Worm (Caenorhabditis elegans): ENCODE measurements around the gene T11G6.5.

The T11G6.5 gene

DNA sequence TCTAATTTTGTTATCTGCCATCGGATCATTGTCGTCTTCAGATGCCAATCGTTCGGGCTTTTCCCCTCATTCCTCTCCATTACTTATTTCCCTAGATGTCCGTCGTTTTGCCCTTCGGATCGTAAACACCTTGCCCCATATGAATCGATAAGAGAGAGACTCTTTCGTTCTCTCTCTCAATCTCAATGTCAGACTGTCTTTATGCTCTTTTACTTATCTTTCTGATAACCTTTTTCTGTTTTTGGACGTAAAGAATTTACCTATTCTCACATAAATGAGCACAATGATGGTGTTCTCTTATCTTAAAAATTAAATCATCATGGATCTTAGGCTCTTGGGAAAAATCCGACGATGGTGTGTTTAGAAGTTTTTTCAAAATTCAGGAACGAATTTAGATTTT, 45.8 kb downstream of the T11G6.5 start:
- TF ChIP-seq jun-1 (tag; optimal IDR thresholded peaks at IDR 0.05) (no peak), nhr-10 (tag; optimal IDR thresholded peaks at IDR 0.05) (no peak), mdt-29 (GFP tag; IDR thresholded peaks at IDR 0.05) (no peak), T20F7.1 (GFP tag; optimal IDR thresholded peaks at IDR 0.05) (no peak), arid-1 (GFP tag; conservative IDR thresholded peaks at IDR 0.05) (no peak), nhr-41 (GFP tag; IDR thresholded peaks at IDR 0.05) (no peak), aha-1 (tag) (peak; percentile 89), Y75B8A.6 (GFP tag; IDR thresholded peaks at IDR 0.05) (no peak), saeg-2 (GFP tag; IDR thresholded peaks at IDR 0.05) (no peak), lin-15B (tag; optimal IDR thresholded peaks at IDR 0.05) (no peak), daf-12 (tag; optimal IDR thresholded peaks at IDR 0.05) (no peak), F10B5.3 (tag; optimal IDR thresholded peaks at IDR 0.05) (no peak), cey-2 (tag; optimal IDR thresholded peaks at IDR 0.05; ENCODE audit: borderline replicate concordance, insufficient read depth) (no peak), mep-1 (tag; optimal IDR thresholded peaks at IDR 0.05) (no peak), dmd-6 (GFP tag; IDR thresholded peaks at IDR 0.05) (peak; percentile 43), madf-9 (GFP tag; conservative IDR thresholded peaks at IDR 0.05) (no peak), gei-8 (GFP tag; optimal IDR thresholded peaks at IDR 0.05) (no peak), rbr-2 (tag; optimal IDR thresholded peaks at IDR 0.05) (no peak), nhr-6 (tag; optimal IDR thresholded peaks at IDR 0.05) (no peak), R02D3.7 (tag; optimal IDR thresholded peaks at IDR 0.05) (no peak), daf-16 (GFP tag; optimal IDR thresholded peaks at IDR 0.05) (no peak), daf-16 (tag; optimal IDR thresholded peaks at IDR 0.05) (peak; percentile 95), php-3 (GFP tag; IDR thresholded peaks at IDR 0.05) (no peak), pqm-1 (tag; optimal IDR thresholded peaks at IDR 0.05) (peak; percentile 21), madf-5 (GFP tag; IDR thresholded peaks at IDR 0.05) (no peak), zip-11 (GFP tag; IDR thresholded peaks at IDR 0.05) (no peak), egl-27 (tag; optimal IDR thresholded peaks at IDR 0.05) (no peak), mes-2 (tag; optimal IDR thresholded peaks at IDR 0.05; ENCODE audit: poor library complexity, severe bottlenecking) (no peak), lsy-2 (tag; optimal IDR thresholded peaks at IDR 0.05) (no peak), lir-3 (tag; optimal IDR thresholded peaks at IDR 0.05) (no peak), hlh-11 (tag; optimal IDR thresholded peaks at IDR 0.05) (peak; percentile 45), ceh-62 (tag; optimal IDR thresholded peaks at IDR 0.05) (no peak), dve-1 (tag; optimal IDR thresholded peaks at IDR 0.05; ENCODE audit: insufficient read depth) (peak; percentile 83), lin-39 (tag; optimal IDR thresholded peaks at IDR 0.05) (no peak), nhr-77 (tag; optimal IDR thresholded peaks at IDR 0.05) (no peak), nhr-28 (tag; optimal IDR thresholded peaks at IDR 0.05) (peak; percentile 48), nhr-48 (tag; optimal IDR thresholded peaks at IDR 0.05) (peak; percentile 10)

DNA sequence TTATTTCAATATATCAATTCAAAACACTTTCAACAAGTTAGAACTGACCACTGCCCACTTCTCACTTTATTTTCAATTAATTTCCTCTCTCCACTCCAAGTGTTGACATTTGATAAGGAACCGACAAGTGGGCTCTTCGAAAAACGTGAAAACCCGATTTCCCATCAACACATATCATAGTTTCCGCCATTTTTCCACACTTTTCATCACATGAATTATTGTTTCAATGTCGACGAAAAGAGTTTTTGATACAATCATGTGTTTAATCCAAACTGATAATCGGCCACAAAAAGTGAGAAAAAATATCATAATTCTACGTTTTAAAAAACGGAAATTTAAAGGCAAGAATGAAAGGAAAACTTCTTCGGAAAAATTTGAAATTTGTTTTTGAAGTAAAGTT, 46.9 kb downstream of the T11G6.5 start:
- TF ChIP-seq mxl-2 (GFP tag; conservative IDR thresholded peaks at IDR 0.05) (no peak), T20F7.1 (GFP tag; optimal IDR thresholded peaks at IDR 0.05) (no peak), nhr-28 (tag; optimal IDR thresholded peaks at IDR 0.05) (peak; percentile 37), hlh-11 (tag; optimal IDR thresholded peaks at IDR 0.05) (peak; percentile 76), zag-1 (tag; optimal IDR thresholded peaks at IDR 0.05) (no peak), hlh-30 (tag; optimal IDR thresholded peaks at IDR 0.05; ENCODE audit: insufficient read depth) (peak; percentile 58), nhr-77 (tag; optimal IDR thresholded peaks at IDR 0.05) (no peak), daf-16 (GFP tag; optimal IDR thresholded peaks at IDR 0.05) (no peak), daf-16 (tag; optimal IDR thresholded peaks at IDR 0.05) (peak; percentile 96), pha-4 (GFP tag; IDR thresholded peaks at IDR 0.05) (no peak), pha-4 (tag; optimal IDR thresholded peaks at IDR 0.05) (no peak), dmd-6 (GFP tag; IDR thresholded peaks at IDR 0.05) (peak; percentile 46; the same call in 1 of the 2 replicates), php-3 (GFP tag; IDR thresholded peaks at IDR 0.05) (peak; percentile 51; the same call in 1 of the 2 replicates), pqm-1 (tag; optimal IDR thresholded peaks at IDR 0.05) (peak; percentile 32), dve-1 (tag; optimal IDR thresholded peaks at IDR 0.05; ENCODE audit: insufficient read depth) (peak; percentile 82)
